Fruit fly (Drosophila melanogaster) whole organism, adult: Measurements from ENCODE around the gene Elp1.

Source experiments
- CG11617 ChIP-seq: fragments of 200-800 bp; sonication (Bioruptor generic); optimal IDR thresholded peaks from 2 replicates; lab custom pipeline; 2017; ENCODE audit warnings: mild to moderate bottlenecking, missing biosample characterization, missing genetic modification reagents, missing genetic modification characterization
- CG12768 ChIP-seq: fragments of 200-800 bp; sonication (Bioruptor generic); optimal IDR thresholded peaks from 2 replicates; lab custom pipeline; 2017; ENCODE audit warnings: missing biosample characterization, missing genetic modification characterization, mild to moderate bottlenecking, moderate library complexity, missing genetic modification reagents
- CG14711 ChIP-seq: fragments of 200-800 bp; sonication (Bioruptor generic); optimal IDR thresholded peaks from 2 replicates; lab custom pipeline; 2018; ENCODE audit warnings: missing biosample characterization, mild to moderate bottlenecking, missing genetic modification characterization, moderate library complexity
- CG1620 ChIP-seq: fragments of 200-800 bp; sonication (Bioruptor generic); optimal IDR thresholded peaks from 2 replicates; lab custom pipeline; 2016; ENCODE audit warnings: missing biosample characterization, missing genetic modification characterization
- CG33017 ChIP-seq: fragments of 200-800 bp; sonication (Bioruptor generic); optimal IDR thresholded peaks from 2 replicates; lab custom pipeline; 2018; ENCODE audit warnings: missing biosample characterization, mild to moderate bottlenecking, missing genetic modification characterization, moderate library complexity
- CG5204 ChIP-seq: fragments of 200-800 bp; sonication (Bioruptor generic); optimal IDR thresholded peaks from 2 replicates; lab custom pipeline; 2016; ENCODE audit warnings: missing biosample characterization, missing genetic modification characterization
- CG7045 ChIP-seq: fragments of 200-800 bp; sonication (Bioruptor generic); optimal IDR thresholded peaks from 2 replicates; lab custom pipeline; 2017; ENCODE audit warnings: missing biosample characterization, mild to moderate bottlenecking, missing genetic modification characterization
- CG7101 ChIP-seq: fragments of 200-800 bp; sonication (Bioruptor generic); optimal IDR thresholded peaks from 2 replicates; lab custom pipeline; 2018; ENCODE audit warnings: missing biosample characterization, mild to moderate bottlenecking, missing genetic modification characterization, moderate library complexity
- Clk ChIP-seq: fragments of 200-800 bp; sonication (Bioruptor generic); optimal IDR thresholded peaks from 2 replicates; lab custom pipeline; 2017; ENCODE audit warnings: missing biosample characterization, missing genetic modification characterization
- Crg-1 ChIP-seq: fragments of 200-800 bp; sonication (Bioruptor generic); optimal IDR thresholded peaks from 2 replicates; lab custom pipeline; 2016; ENCODE audit warnings: missing biosample characterization, missing genetic modification characterization
- Hr96 ChIP-seq: fragments of 200-800 bp; sonication (Bioruptor generic); optimal IDR thresholded peaks from 2 replicates; lab custom pipeline; 2016; ENCODE audit warnings: missing biosample characterization, missing genetic modification characterization
- Mnt ChIP-seq: fragments of 200-800 bp; sonication (Bioruptor generic); optimal IDR thresholded peaks from 2 replicates; lab custom pipeline; 2016; ENCODE audit warnings: missing biosample characterization, mild to moderate bottlenecking, missing genetic modification characterization
- bab1 ChIP-seq: fragments of 200-800 bp; sonication (Bioruptor generic); optimal IDR thresholded peaks from 3 replicates; lab custom pipeline; 2019; ENCODE audit warnings: missing biosample characterization, mild to moderate bottlenecking, missing genetic modification characterization, moderate library complexity
- cic ChIP-seq: fragments of 200-800 bp; sonication (Bioruptor generic); optimal IDR thresholded peaks from 2 replicates; lab custom pipeline; 2017; ENCODE audit warnings: missing biosample characterization, mild to moderate bottlenecking, missing genetic modification characterization, moderate library complexity
- cnc ChIP-seq, 2 experiments: fragments of >200 bp; optimal IDR thresholded peaks; 2 replicates each; lab custom pipeline; 2017
- kay ChIP-seq: fragments of 200-800 bp; sonication (Bioruptor generic); peaks from one replicate; lab custom pipeline; 2016; ENCODE audit warnings: missing biosample characterization, missing genetic modification characterization, borderline replicate concordance
- ovo ChIP-seq: fragments of 200-800 bp; sonication (Bioruptor generic); optimal IDR thresholded peaks from 2 replicates; lab custom pipeline; 2016; ENCODE audit warnings: missing biosample characterization, missing genetic modification characterization
- pad ChIP-seq: fragments of 200-800 bp; sonication (Bioruptor generic); optimal IDR thresholded peaks from 3 replicates; lab custom pipeline; 2017; ENCODE audit warnings: missing biosample characterization, missing genetic modification characterization, mild to moderate bottlenecking, moderate library complexity, missing genetic modification reagents
- tj ChIP-seq: fragments of 200-800 bp; sonication (Bioruptor generic); optimal IDR thresholded peaks from 3 replicates; lab custom pipeline; 2017; ENCODE audit warnings: missing biosample characterization, mild to moderate bottlenecking, missing genetic modification characterization, moderate library complexity
- toe ChIP-seq: fragments of 200-800 bp; sonication (Bioruptor generic); optimal IDR thresholded peaks from 2 replicates; lab custom pipeline; 2016; ENCODE audit warnings: missing biosample characterization, missing genetic modification characterization

The Elp1 gene

DNA sequence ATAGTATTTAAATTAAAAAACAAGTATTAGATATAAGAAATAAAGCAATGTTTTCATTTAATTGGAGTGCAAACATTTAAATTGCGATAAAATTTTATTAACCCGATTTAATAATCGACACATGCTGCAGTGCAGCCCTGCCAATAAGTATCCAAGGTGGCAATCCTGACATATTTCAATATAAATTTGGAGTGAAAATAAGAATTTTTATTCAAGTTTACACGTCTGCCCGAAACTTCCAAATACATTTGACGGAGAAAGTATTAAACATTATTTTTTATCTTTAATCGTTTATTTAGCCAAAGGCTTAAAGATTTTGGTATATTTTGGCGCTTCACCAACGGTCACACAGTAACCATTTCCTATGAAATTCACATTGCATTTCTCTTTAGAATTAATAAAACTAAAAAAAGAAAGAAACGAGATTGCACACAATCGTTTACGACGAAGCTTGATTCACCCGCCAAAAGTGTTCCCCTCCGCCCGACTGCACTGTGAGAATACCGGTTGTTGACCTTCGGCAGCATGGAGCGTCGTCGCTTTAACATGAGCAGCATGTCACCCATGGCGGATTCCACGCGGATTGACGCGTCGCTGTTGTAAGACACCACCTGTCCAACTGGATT lies 22.2 kb upstream of the Elp1 start, which contains the start of gene CG14712:
Gene CG14712, plus strand, starts transcription at position 344 of the 626 bp plus-strand sequence.
- TF ChIP-seq ovo (no peak), cic (GFP tag; lab: Kevin White, UChicago) (no peak), Hr96 (GFP tag; lab: Kevin White, UChicago) (no peak), pad (GFP tag; lab: Kevin White, UChicago) (peak; percentile 19), CG11617 (peak; percentile 2), Crg-1 (GFP tag; lab: Kevin White, UChicago) (peak; percentile 9), CG7101 (peak; percentile 55), CG5204 (no peak), CG1620 (GFP tag; lab: Kevin White, UChicago) (peak; percentile 53), kay (GFP tag; lab: Kevin White, UChicago) (no peak), CG14711 (tag; lab: Kevin White, UChicago) (peak; percentile 99), Mnt (GFP tag; lab: Kevin White, UChicago) (peak; percentile 63), bab1 (GFP tag; lab: Kevin White, UChicago) (peak; percentile 47), toe (no peak), cnc (optimal IDR thresholded peaks at IDR 0.05; lab: Kevin White, UChicago) (no peak), Clk (GFP tag; lab: Kevin White, UChicago) (no peak), tj (no peak), CG12768 (GFP tag; lab: Kevin White, UChicago) (no peak), CG7045 (no peak), CG33017 (tag; lab: Kevin White, UChicago) (no peak)

DNA sequence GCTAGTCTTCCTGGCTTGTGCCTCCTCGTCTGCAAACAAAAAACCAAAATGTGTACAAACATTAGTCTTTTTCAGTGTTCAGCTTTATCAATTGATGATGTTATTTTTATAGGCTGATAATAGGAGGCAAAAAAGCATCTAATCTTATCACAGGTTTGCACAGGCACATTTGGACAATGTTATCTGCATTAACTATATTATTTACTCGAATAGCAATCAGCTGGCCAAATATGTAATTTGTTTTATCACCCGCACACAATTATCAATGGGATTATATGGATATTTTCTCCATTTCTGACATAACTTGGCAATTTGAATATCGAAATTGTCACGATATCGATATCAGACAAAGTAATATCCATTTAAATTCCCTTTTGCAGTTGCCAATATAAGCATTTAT lies 13.2 kb upstream of the Elp1 start:
- no peak for TF ChIP-seq kay (GFP tag; lab: Kevin White, UChicago)
- no peak for TF ChIP-seq Hr96 (GFP tag; lab: Kevin White, UChicago)
- no peak for TF ChIP-seq CG7101
- TF ChIP-seq CG7045, result no peak
- no peak for TF ChIP-seq Crg-1 (GFP tag; lab: Kevin White, UChicago)
- TF ChIP-seq cic (GFP tag; lab: Kevin White, UChicago), result no peak
- no peak for TF ChIP-seq toe
- TF ChIP-seq CG14711 (tag; lab: Kevin White, UChicago), result no peak
- TF ChIP-seq bab1 (GFP tag; lab: Kevin White, UChicago), result no peak
- no peak for TF ChIP-seq CG11617
- TF ChIP-seq pad (GFP tag; lab: Kevin White, UChicago), result no peak
- TF ChIP-seq Clk (GFP tag; lab: Kevin White, UChicago), result no peak
- no peak for TF ChIP-seq Mnt (GFP tag; lab: Kevin White, UChicago)
- no peak for TF ChIP-seq CG33017 (tag; lab: Kevin White, UChicago)
- TF ChIP-seq CG12768 (GFP tag; lab: Kevin White, UChicago), result no peak
- TF ChIP-seq CG1620 (GFP tag; lab: Kevin White, UChicago), result no peak
- TF ChIP-seq CG5204, result no peak
- no peak for TF ChIP-seq cnc (optimal IDR thresholded peaks at IDR 0.05; lab: Kevin White, UChicago)
- TF ChIP-seq ovo, result no peak
- TF ChIP-seq tj, result no peak

DNA sequence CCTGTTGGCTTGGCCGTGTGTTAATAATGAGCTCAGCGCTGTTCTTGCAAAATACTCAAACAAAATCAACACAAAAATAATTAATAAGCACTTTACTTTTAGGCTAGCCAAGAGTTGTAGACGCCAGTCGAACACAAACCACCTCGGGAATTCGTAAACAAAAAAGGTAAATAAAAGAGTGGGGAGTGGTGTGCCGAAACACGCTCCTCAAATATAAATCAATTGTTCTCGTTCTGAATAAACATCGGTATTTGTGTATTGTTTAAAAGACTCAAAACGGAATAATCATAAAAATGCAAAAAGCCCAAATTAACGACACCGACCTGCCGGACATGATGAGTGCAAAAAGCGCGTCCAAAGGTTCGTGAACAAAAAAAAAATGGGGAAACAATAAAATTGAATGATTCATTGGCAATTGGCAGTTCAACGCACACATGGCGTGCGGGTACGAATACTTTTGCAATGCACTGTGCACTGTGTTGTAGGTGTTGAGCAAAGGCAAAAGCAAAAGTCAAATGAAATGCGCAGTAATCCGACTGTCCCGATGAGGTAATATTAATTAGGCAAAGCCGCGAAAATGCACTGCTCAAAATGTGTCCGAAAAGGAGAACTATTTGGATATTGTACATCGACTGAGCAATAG lies 10.7 kb upstream of the Elp1 start:
- TF ChIP-seq bab1 (GFP tag; lab: Kevin White, UChicago) (no peak), Crg-1 (GFP tag; lab: Kevin White, UChicago) (peak; percentile 15), kay (GFP tag; lab: Kevin White, UChicago) (peak; percentile 80), Mnt (GFP tag; lab: Kevin White, UChicago) (peak; percentile 54), tj (peak; percentile 95), CG14711 (tag; lab: Kevin White, UChicago) (no peak)

DNA sequence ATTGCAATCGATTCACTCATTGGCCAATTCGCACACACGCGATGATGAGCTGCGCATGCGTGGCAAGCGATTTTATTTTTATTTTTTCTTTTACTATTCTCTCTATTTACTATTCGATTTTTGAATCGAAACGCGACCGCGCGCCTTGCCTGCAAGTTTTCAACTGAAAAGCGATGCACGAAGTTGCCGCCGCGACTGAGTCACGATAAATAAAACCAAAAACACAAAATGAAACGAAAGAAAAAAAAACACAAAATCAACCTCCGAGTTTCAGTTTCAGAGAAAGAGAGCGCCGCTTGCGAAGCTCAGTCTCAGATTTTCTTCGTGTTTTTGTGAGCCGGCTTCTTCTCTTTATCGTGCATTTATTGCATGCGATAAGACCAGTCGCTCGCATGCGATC lies 3.9 kb upstream of the Elp1 start:
- TF ChIP-seq CG5204 (no peak), CG7101 (no peak), kay (GFP tag; lab: Kevin White, UChicago) (peak; percentile 94), cnc (optimal IDR thresholded peaks at IDR 0.05; lab: Kevin White, UChicago) (no peak), tj (peak; percentile 52), CG7045 (no peak), bab1 (GFP tag; lab: Kevin White, UChicago) (no peak), Mnt (GFP tag; lab: Kevin White, UChicago) (peak; percentile 2)

DNA sequence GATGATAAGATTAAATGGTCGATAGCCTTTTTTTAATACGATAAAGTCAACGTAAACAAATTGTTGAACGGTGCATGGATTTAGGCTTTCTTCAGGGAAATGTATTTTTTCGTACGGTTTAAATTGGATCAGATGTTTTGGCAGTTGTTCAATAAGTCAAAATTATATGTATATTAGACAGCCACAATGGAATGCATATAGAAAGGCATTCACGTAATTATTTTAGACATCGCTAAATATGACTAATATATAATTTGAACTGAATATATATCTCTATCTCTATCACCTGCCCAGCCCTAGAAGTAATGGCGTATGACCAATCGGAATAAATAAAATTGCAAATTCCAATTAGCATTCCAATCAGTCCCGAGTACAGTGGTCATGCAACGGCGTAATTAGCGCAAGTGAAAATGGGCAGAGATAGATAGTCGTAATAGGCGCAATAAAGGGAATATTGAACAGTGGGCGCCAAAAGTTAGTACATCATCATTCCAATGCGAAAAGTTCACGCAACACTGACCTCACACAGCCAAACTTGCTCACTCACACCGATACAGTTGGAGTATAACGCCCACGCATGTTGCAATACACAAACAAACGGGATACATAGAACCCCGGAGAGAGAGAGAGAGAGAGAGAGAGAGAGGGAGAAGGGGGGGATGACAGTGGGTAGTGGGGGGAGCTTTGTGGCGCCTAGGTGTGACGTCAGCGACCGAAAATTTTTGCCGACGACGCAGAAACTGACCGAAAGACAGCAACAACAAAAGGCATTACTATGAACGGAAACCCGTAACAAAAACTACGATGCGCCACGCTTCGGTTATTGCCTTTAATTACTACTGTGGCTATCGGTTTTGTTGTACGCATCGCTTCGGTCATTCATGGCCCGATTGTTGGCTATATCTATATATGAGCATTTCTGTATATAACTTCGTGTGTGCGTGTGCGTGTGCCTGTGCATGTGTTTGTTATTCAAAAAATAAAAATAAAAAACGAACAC lies 2.1 kb upstream of the Elp1 start:
- no peak for TF ChIP-seq cnc (optimal IDR thresholded peaks at IDR 0.05; lab: Kevin White, UChicago)
- no peak for TF ChIP-seq Hr96 (GFP tag; lab: Kevin White, UChicago)
- TF ChIP-seq CG33017 (tag; lab: Kevin White, UChicago), result no peak
- TF ChIP-seq kay (GFP tag; lab: Kevin White, UChicago), result peak; percentile 93
- peak; percentile 48 for TF ChIP-seq tj
- peak; percentile 33 for TF ChIP-seq CG12768 (GFP tag; lab: Kevin White, UChicago)
- TF ChIP-seq CG11617, result no peak
- TF ChIP-seq cic (GFP tag; lab: Kevin White, UChicago), result peak; percentile 13
